Worm (Caenorhabditis elegans) whole organism, midembryonic: ENCODE measurements around the gene Y41C4A.18.

Experiments used
- T22C8.4 ChIP-seq: fragments of 200-800 bp; sonication (Bioruptor generic); IDR thresholded peaks from 2 replicates; pipeline ENCODE4 v1.3.6; 2022; ENCODE audit warnings: missing genetic modification characterization, missing compliant biosample characterization
- cog-1 ChIP-seq: sonication (generic microtip); optimal IDR thresholded peaks from 2 replicates; lab custom pipeline; 2016; ENCODE audit warnings: missing genetic modification characterization, missing compliant biosample characterization
- flt-1 ChIP-seq: fragments of 200-800 bp; sonication (Bioruptor generic); IDR thresholded peaks from 2 replicates; pipeline ENCODE4 v1.3.6; 2022; ENCODE audit warnings: missing genetic modification characterization, missing compliant biosample characterization
- klf-2 ChIP-seq: fragments of 200-800 bp; sonication (Bioruptor generic); conservative IDR thresholded peaks from 2 replicates; pipeline ENCODE4 v1.3.6; 2022; ENCODE audit warnings: missing genetic modification reagents, missing genetic modification characterization, missing compliant biosample characterization
- tab-1 ChIP-seq: fragments of 200-800 bp; sonication (Bioruptor generic); IDR thresholded peaks from 2 replicates; pipeline ENCODE4 v1.3.6; 2022; ENCODE audit warnings: missing genetic modification characterization, missing compliant biosample characterization
- ztf-29 ChIP-seq: fragments of 200-800 bp; sonication (Bioruptor generic); IDR thresholded peaks from 2 replicates; pipeline ENCODE4 v1.3.6; 2022; ENCODE audit warnings: missing genetic modification reagents, missing genetic modification characterization, missing compliant biosample characterization

- TF ChIP-seq T22C8.4 (no peak), flt-1 (GFP tag; lab: Robert Waterston, UW) (no peak), klf-2 (GFP tag; lab: Robert Waterston, UW) (no peak), ztf-29 (no peak), tab-1 (GFP tag; lab: Robert Waterston, UW) (no peak), cog-1 (tag; lab: Kevin White, UChicago) (no peak)
These were observed 48.9 kb upstream of the Y41C4A.18 start for ce11 chrIII:11681461-11682014.
